Worm (Caenorhabditis elegans): ENCODE measurements around the gene Y48E1C.2.

Y48E1C.2 gene

ce11 chrII:13424242-13424641, at the start of gene Y48E1C.2:
Gene Y48E1C.2 (plus strand): TSS chrII:13424542.
- no peak for TF ChIP-seq B0310.2 (tag; optimal IDR thresholded peaks at IDR 0.05)
- no peak for TF ChIP-seq aly-1 (tag; optimal IDR thresholded peaks at IDR 0.05)
- TF ChIP-seq pes-1 (GFP tag; IDR thresholded peaks at IDR 0.05) = no peak
- no peak for TF ChIP-seq tra-4 (tag; optimal IDR thresholded peaks at IDR 0.05)
- TF ChIP-seq tbx-11 (GFP tag; IDR thresholded peaks at IDR 0.05) = no peak
- no peak for TF ChIP-seq scrt-1 (GFP tag; IDR thresholded peaks at IDR 0.05)
- TF ChIP-seq F13C5.2 (tag; optimal IDR thresholded peaks at IDR 0.05) = no peak
- TF ChIP-seq ama-1 (optimal IDR thresholded peaks at IDR 0.05) = no peak
- TF ChIP-seq flt-1 (GFP tag; IDR thresholded peaks at IDR 0.05) = no peak
- no peak for TF ChIP-seq ceh-36 (tag; optimal IDR thresholded peaks at IDR 0.05)
- TF ChIP-seq ceh-13 (GFP tag; optimal IDR thresholded peaks at IDR 0.05) = no peak
- no peak for TF ChIP-seq hmbx-1 (tag; optimal IDR thresholded peaks at IDR 0.05)
- no peak for TF ChIP-seq hmg-4 (GFP tag; optimal IDR thresholded peaks at IDR 0.05)
- no peak for TF ChIP-seq ets-7 (tag; optimal IDR thresholded peaks at IDR 0.05)
- TF ChIP-seq hnd-1 (tag; optimal IDR thresholded peaks at IDR 0.05) = no peak
- no peak for TF ChIP-seq tbx-37 (GFP tag; conservative IDR thresholded peaks at IDR 0.05)
- no peak for TF ChIP-seq sea-1 (GFP tag; conservative IDR thresholded peaks at IDR 0.05)

DNA sequence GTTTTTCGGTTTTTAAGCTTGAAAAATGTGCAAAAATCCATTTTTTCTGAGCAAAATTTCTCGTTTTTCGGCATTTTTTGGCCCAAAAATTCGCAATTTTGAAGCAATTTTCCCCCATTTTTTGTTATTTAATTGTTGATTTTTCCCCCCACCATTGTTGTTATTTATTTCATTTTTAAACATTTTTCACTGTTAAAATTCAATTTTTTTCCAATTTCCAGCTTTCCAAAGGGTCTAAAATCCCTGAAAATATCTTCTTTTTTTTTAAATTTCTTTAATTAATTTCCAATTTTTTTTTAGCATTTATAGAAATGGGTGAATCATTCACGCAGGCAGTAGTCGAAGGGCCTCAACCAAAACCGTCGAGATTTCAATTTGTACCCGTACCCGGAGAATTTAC, 48.2 kb upstream of the Y48E1C.2 start, which contains the start of gene Y48C3A.12:
Gene Y48C3A.12, plus strand, starts transcription at position 301 of the 400 bp plus-strand sequence.
- no peak for TF ChIP-seq hmbx-1 (tag; optimal IDR thresholded peaks at IDR 0.05)
- TF ChIP-seq ceh-13 (GFP tag; optimal IDR thresholded peaks at IDR 0.05) = no peak
- no peak for TF ChIP-seq pes-1 (GFP tag; IDR thresholded peaks at IDR 0.05)
- TF ChIP-seq ama-1 (optimal IDR thresholded peaks at IDR 0.05) = no peak
- TF ChIP-seq hnd-1 (tag; optimal IDR thresholded peaks at IDR 0.05) = no peak
- TF ChIP-seq ceh-36 (tag; optimal IDR thresholded peaks at IDR 0.05) = no peak
- no peak for TF ChIP-seq hmg-4 (GFP tag; optimal IDR thresholded peaks at IDR 0.05)
- no peak for TF ChIP-seq F13C5.2 (tag; optimal IDR thresholded peaks at IDR 0.05)
- TF ChIP-seq B0310.2 (tag; optimal IDR thresholded peaks at IDR 0.05) = no peak
- TF ChIP-seq ets-7 (tag; optimal IDR thresholded peaks at IDR 0.05) = no peak
- no peak for TF ChIP-seq sea-1 (GFP tag; conservative IDR thresholded peaks at IDR 0.05)
- TF ChIP-seq tbx-37 (GFP tag; conservative IDR thresholded peaks at IDR 0.05) = no peak
- no peak for TF ChIP-seq scrt-1 (GFP tag; IDR thresholded peaks at IDR 0.05)
- no peak for TF ChIP-seq tbx-11 (GFP tag; IDR thresholded peaks at IDR 0.05)
- no peak for TF ChIP-seq aly-1 (tag; optimal IDR thresholded peaks at IDR 0.05)
- TF ChIP-seq flt-1 (GFP tag; IDR thresholded peaks at IDR 0.05) = no peak

- TF ChIP-seq flt-1 (GFP tag; IDR thresholded peaks at IDR 0.05) = no peak
- no peak for TF ChIP-seq scrt-1 (GFP tag; IDR thresholded peaks at IDR 0.05)
- TF ChIP-seq hnd-1 (tag; optimal IDR thresholded peaks at IDR 0.05) = no peak
- no peak for TF ChIP-seq ceh-36 (tag; optimal IDR thresholded peaks at IDR 0.05)
- TF ChIP-seq sea-1 (GFP tag; conservative IDR thresholded peaks at IDR 0.05) = no peak
- TF ChIP-seq tra-4 (tag; optimal IDR thresholded peaks at IDR 0.05) = no peak
- no peak for TF ChIP-seq ets-7 (tag; optimal IDR thresholded peaks at IDR 0.05)
- no peak for TF ChIP-seq B0310.2 (tag; optimal IDR thresholded peaks at IDR 0.05)
- TF ChIP-seq pes-1 (GFP tag; IDR thresholded peaks at IDR 0.05) = no peak
- no peak for TF ChIP-seq hmg-4 (GFP tag; optimal IDR thresholded peaks at IDR 0.05)
- TF ChIP-seq tbx-11 (GFP tag; IDR thresholded peaks at IDR 0.05) = no peak
- TF ChIP-seq ama-1 (optimal IDR thresholded peaks at IDR 0.05) = no peak
- no peak for TF ChIP-seq hmbx-1 (tag; optimal IDR thresholded peaks at IDR 0.05)
- no peak for TF ChIP-seq aly-1 (tag; optimal IDR thresholded peaks at IDR 0.05)
- TF ChIP-seq ceh-13 (GFP tag; optimal IDR thresholded peaks at IDR 0.05) = no peak
- no peak for TF ChIP-seq F13C5.2 (tag; optimal IDR thresholded peaks at IDR 0.05)
These were observed 41.3 kb upstream of the Y48E1C.2 start for ce11 chrII:13383061-13383460.

ce11 chrII:13389461-13389860, 34.9 kb upstream of the Y48E1C.2 start, which contains the start of gene Y48C3A.14:
Gene Y48C3A.14 (plus strand): TSS chrII:13389761.
- no peak for TF ChIP-seq flt-1 (GFP tag; IDR thresholded peaks at IDR 0.05)
- no peak for TF ChIP-seq scrt-1 (GFP tag; IDR thresholded peaks at IDR 0.05)
- TF ChIP-seq ets-7 (tag; optimal IDR thresholded peaks at IDR 0.05) = no peak

- no peak for TF ChIP-seq hnd-1 (tag; optimal IDR thresholded peaks at IDR 0.05)
- TF ChIP-seq ama-1 (optimal IDR thresholded peaks at IDR 0.05) = no peak
- no peak for TF ChIP-seq ceh-13 (GFP tag; optimal IDR thresholded peaks at IDR 0.05)
- no peak for TF ChIP-seq F13C5.2 (tag; optimal IDR thresholded peaks at IDR 0.05)
- no peak for TF ChIP-seq tra-4 (tag; optimal IDR thresholded peaks at IDR 0.05)
- TF ChIP-seq tbx-11 (GFP tag; IDR thresholded peaks at IDR 0.05) = no peak
- TF ChIP-seq hmg-4 (GFP tag; optimal IDR thresholded peaks at IDR 0.05) = no peak
- no peak for TF ChIP-seq B0310.2 (tag; optimal IDR thresholded peaks at IDR 0.05)
These were observed 22.8 kb upstream of the Y48E1C.2 start for ce11 chrII:13401549-13401948.

ce11 chrII:13402680-13403079, 21.7 kb upstream of the Y48E1C.2 start, which contains the start of gene pinn-4:
Gene pinn-4 (plus strand): TSS chrII:13402980.
- TF ChIP-seq B0310.2 (tag; optimal IDR thresholded peaks at IDR 0.05) (no peak), pes-1 (GFP tag; IDR thresholded peaks at IDR 0.05) (no peak), ets-7 (tag; optimal IDR thresholded peaks at IDR 0.05) (no peak), ama-1 (optimal IDR thresholded peaks at IDR 0.05) (no peak), scrt-1 (GFP tag; IDR thresholded peaks at IDR 0.05) (no peak), aly-1 (tag; optimal IDR thresholded peaks at IDR 0.05) (no peak), tbx-37 (GFP tag; conservative IDR thresholded peaks at IDR 0.05) (no peak), hmg-4 (GFP tag; optimal IDR thresholded peaks at IDR 0.05) (no peak), flt-1 (GFP tag; IDR thresholded peaks at IDR 0.05) (no peak)

- TF ChIP-seq flt-1 (GFP tag; IDR thresholded peaks at IDR 0.05) (no peak), tbx-37 (GFP tag; conservative IDR thresholded peaks at IDR 0.05) (no peak), pes-1 (GFP tag; IDR thresholded peaks at IDR 0.05) (no peak), aly-1 (tag; optimal IDR thresholded peaks at IDR 0.05) (no peak), ceh-36 (tag; optimal IDR thresholded peaks at IDR 0.05) (no peak), ets-7 (tag; optimal IDR thresholded peaks at IDR 0.05) (no peak), scrt-1 (GFP tag; IDR thresholded peaks at IDR 0.05) (no peak), B0310.2 (tag; optimal IDR thresholded peaks at IDR 0.05) (no peak), hmbx-1 (tag; optimal IDR thresholded peaks at IDR 0.05) (no peak), tbx-11 (GFP tag; IDR thresholded peaks at IDR 0.05) (no peak), hnd-1 (tag; optimal IDR thresholded peaks at IDR 0.05) (no peak), ceh-13 (GFP tag; optimal IDR thresholded peaks at IDR 0.05) (no peak), sea-1 (GFP tag; conservative IDR thresholded peaks at IDR 0.05) (no peak), ama-1 (optimal IDR thresholded peaks at IDR 0.05) (no peak), hmg-4 (GFP tag; optimal IDR thresholded peaks at IDR 0.05) (no peak), tra-4 (tag; optimal IDR thresholded peaks at IDR 0.05) (no peak), F13C5.2 (tag; optimal IDR thresholded peaks at IDR 0.05) (no peak)
These were observed 18.5 kb upstream of the Y48E1C.2 start, which contains the start of gene efl-2 for ce11 chrII:13405840-13406239. Gene efl-2 (plus strand): TSS chrII:13406140.

Measured in whole organism, early embryonic.